Worm (Caenorhabditis elegans): ENCODE data around the gene xol-1.

DNA sequence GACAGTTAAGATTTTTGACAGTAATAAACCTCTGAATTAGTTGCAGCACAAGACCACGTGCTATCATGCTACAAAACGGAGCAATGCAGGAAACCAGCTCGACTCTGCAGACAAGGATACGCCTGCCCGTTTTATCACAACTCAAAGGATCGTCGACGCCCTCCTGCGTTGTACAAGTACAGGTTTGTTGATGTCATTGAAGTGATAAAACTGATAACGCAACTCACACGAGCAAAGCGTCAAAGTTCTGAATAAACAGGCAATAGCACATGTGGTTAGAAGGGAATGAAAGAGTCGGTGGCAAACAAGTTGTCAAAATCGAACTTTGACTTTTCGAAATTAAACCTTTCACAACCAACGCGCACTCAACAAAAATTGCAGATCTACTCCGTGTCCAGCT lies 18.4 kb upstream of the xol-1 start:
- TF ChIP-seq nhr-12 (tag; optimal IDR thresholded peaks at IDR 0.05) (no peak), unc-62 (GFP tag; optimal IDR thresholded peaks at IDR 0.05) (no peak), snpc-4 (tag; optimal IDR thresholded peaks at IDR 0.05) (no peak), crh-2 (tag; optimal IDR thresholded peaks at IDR 0.05) (peak; percentile 56), nhr-237 (tag; optimal IDR thresholded peaks at IDR 0.05) (no peak), ztf-1 (GFP tag; conservative IDR thresholded peaks at IDR 0.05) (no peak), unc-39 (tag; optimal IDR thresholded peaks at IDR 0.05) (no peak), sma-3 (GFP tag; optimal IDR thresholded peaks at IDR 0.05) (no peak), nhr-6 (tag; optimal IDR thresholded peaks at IDR 0.05) (no peak)

Measured in whole organism, L2 larva.